Worm (Caenorhabditis elegans): Measurements from ENCODE around the gene C31E10.11.

C31E10.11 gene

ce11 chrX:13945524-13945923 is 45.1 kb downstream of the C31E10.11 start:
- TF ChIP-seq T22C8.4 (GFP tag; IDR thresholded peaks at IDR 0.05) (no peak), flt-1 (GFP tag; IDR thresholded peaks at IDR 0.05) (peak; percentile 61), ztf-23 (GFP tag; IDR thresholded peaks at IDR 0.05) (peak; percentile 74; the same call in 1 of the 2 replicates), cog-1 (tag; optimal IDR thresholded peaks at IDR 0.05) (peak; percentile 23)

DNA sequence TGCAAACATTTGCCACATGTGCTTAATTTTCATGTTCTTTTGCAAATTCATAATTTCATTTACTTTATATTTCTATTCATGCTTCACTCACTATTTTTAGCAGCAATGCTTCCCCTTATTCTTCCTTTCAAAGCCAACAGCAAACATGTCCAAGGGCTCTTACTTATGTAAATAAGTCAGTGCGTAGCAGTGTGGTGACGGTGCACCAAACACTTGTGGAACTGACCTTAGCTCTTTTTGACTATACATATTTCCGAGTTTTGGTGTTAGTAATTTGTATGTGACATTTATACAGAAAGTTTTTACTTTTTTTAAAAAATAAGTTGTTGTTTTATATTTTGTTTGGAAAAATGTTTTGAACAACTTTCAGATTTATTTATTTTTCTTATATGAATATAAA is 45.5 kb downstream of the C31E10.11 start:
- TF ChIP-seq med-1 (GFP tag; optimal IDR thresholded peaks at IDR 0.05; ENCODE audit: insufficient read depth) (no peak), ztf-23 (GFP tag; IDR thresholded peaks at IDR 0.05) (no peak)

DNA sequence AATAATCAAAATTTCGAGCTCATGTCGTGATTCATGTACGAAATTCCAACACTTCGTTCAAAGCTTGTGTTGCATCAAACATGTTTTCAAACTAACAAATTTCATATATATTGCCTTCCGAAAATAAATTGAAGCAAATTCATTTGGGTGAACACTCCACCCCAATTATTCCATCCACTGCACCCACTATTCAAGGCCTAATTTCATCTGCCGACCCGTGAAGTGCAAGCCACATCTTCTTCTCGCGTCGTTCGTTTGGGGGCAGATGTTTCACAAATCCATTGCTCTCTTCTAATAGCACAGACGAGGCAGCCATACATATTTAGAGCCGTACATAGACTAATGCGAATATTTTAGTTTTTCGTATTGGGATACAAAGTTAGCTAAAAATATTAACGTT is 46.4 kb downstream of the C31E10.11 start:
- TF ChIP-seq cog-1 (tag; optimal IDR thresholded peaks at IDR 0.05) (no peak), ztf-29 (GFP tag; IDR thresholded peaks at IDR 0.05) (no peak)

ce11 chrX:13941865-13942264 is 48.7 kb downstream of the C31E10.11 start:
- no peak for TF ChIP-seq ztf-29 (GFP tag; IDR thresholded peaks at IDR 0.05)
- no peak for TF ChIP-seq ref-1 (GFP tag; conservative IDR thresholded peaks at IDR 0.05)
- TF ChIP-seq med-1 (GFP tag; optimal IDR thresholded peaks at IDR 0.05; ENCODE audit: insufficient read depth): no peak
- no peak for TF ChIP-seq tab-1 (GFP tag; IDR thresholded peaks at IDR 0.05)
- no peak for TF ChIP-seq ztf-23 (GFP tag; IDR thresholded peaks at IDR 0.05)
- TF ChIP-seq T22C8.4 (GFP tag; IDR thresholded peaks at IDR 0.05): no peak
- TF ChIP-seq klf-2 (GFP tag; conservative IDR thresholded peaks at IDR 0.05): no peak
- TF ChIP-seq cog-1 (tag; optimal IDR thresholded peaks at IDR 0.05): no peak
- TF ChIP-seq flt-1 (GFP tag; IDR thresholded peaks at IDR 0.05): no peak

DNA sequence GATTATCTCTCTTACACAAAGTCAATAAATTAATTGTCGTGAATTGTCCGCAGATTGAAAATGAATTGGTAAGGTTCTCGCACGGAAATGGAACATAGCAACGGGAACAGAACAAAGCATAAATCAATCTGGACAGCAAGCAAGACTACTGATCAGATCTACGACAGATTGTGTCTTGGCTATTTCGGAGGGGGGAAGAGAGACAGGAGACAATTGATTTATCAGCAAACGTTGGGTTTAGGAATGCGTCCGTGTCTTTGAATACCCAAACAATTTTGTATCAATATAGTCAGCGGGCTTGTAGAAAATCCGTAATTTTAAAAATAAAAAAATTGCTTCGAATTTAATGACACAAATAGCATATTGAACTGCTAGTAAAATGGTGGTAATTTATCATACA is 49.3 kb downstream of the C31E10.11 start:
- TF ChIP-seq tab-1 (GFP tag; IDR thresholded peaks at IDR 0.05): no peak
- TF ChIP-seq flt-1 (GFP tag; IDR thresholded peaks at IDR 0.05): no peak
